Worm (Caenorhabditis elegans) whole organism, L2 larva: ENCODE measurements around the gene nhr-256.

Experiments
- ama-1 ChIP-seq: fragments of 150-350 bp; optimal IDR thresholded peaks from 2 replicates; lab custom pipeline; 2018; ENCODE audit warnings: inconsistent platforms
- ceh-82 ChIP-seq: fragments of 150-350 bp; optimal IDR thresholded peaks from 2 replicates; lab custom pipeline; 2014; ENCODE audit warnings: missing biosample characterization, missing genetic modification characterization
- egl-27 ChIP-seq: sonication (generic microtip); optimal IDR thresholded peaks from 3 replicates; lab custom pipeline; 2017; ENCODE audit warnings: missing biosample characterization, missing genetic modification reagents, missing genetic modification characterization
- lin-39 ChIP-seq: fragments of 150-350 bp; optimal IDR thresholded peaks from 2 replicates; lab custom pipeline; 2014; ENCODE audit warnings: missing biosample characterization, missing genetic modification reagents, missing genetic modification characterization
- nhr-77 ChIP-seq: fragments of 150-350 bp; optimal IDR thresholded peaks from 2 replicates; lab custom pipeline; 2014; ENCODE audit warnings: missing biosample characterization, missing genetic modification characterization
- skn-1 ChIP-seq: sonication (generic microtip); optimal IDR thresholded peaks from 2 replicates; lab custom pipeline; 2017; ENCODE audit warnings: missing biosample characterization, missing genetic modification characterization
- unc-62 ChIP-seq: fragments of 150-350 bp; optimal IDR thresholded peaks from 2 replicates; lab custom pipeline; 2014; ENCODE audit warnings: missing biosample characterization, missing genetic modification reagents, missing genetic modification characterization
- zag-1 ChIP-seq: fragments of 150-350 bp; optimal IDR thresholded peaks from 2 replicates; lab custom pipeline; 2014; ENCODE audit warnings: missing biosample characterization, missing genetic modification characterization

DNA sequence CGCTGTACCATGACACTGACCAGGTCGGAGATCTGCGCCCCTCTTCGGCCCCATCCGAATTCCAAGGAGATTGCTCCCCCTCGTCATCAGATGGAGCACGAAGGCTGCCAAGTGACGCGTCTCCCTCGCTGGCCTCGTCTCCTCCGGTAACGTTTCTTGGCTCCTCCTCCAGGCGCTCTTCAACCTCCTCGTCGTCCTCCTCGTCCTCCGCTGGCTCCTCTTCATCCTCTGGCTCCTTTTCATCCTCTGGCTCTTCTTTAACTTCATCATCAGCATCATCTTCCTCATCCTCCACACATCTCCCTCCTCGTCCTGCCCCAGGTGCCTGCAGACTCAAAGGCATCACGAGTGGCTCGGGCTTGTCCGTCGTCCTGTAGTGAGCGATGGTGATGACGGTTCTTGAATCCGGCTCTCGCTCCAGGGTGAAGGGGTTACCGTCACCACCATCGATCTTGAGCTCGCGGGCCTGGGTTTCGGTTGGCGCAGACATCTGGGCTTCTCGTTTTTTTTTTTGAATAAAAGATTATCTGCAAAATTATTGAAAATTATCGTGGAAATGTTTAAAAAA, 44.3 kb upstream of the nhr-256 start:
- no peak for TF ChIP-seq unc-62
- no peak for TF ChIP-seq egl-27 (tag; lab: Kevin White, UChicago)
- no peak for TF ChIP-seq zag-1 (tag; lab: Kevin White, UChicago)
- TF ChIP-seq nhr-77 (tag; lab: Kevin White, UChicago): no peak
- no peak for TF ChIP-seq ceh-82 (tag; lab: Kevin White, UChicago)
- TF ChIP-seq ama-1: no peak
- TF ChIP-seq skn-1 (tag; lab: Kevin White, UChicago): no peak
- no peak for TF ChIP-seq lin-39 (tag; lab: Kevin White, UChicago)
